Worm (Caenorhabditis elegans) whole organism, L3 larva: ENCODE results near the gene F42A10.6.
A peak's percentile ranks its signal among the peaks of the same experiment; 100 is the strongest.

Source experiments
- R02D3.7 ChIP-seq: fragments of 150-350 bp; optimal IDR thresholded peaks from 2 replicates; lab custom pipeline; 2014; ENCODE audit warnings: missing biosample characterization, missing genetic modification characterization
- ama-1 ChIP-seq: fragments of 150-350 bp; optimal IDR thresholded peaks from 2 replicates; lab custom pipeline; 2018
- ceh-16 ChIP-seq: sonication (generic microtip); optimal IDR thresholded peaks from 2 replicates; lab custom pipeline; 2017; ENCODE audit warnings: missing biosample characterization, missing genetic modification characterization
- ceh-9 ChIP-seq: sonication (generic microtip); optimal IDR thresholded peaks from 2 replicates; lab custom pipeline; 2018; ENCODE audit warnings: missing biosample characterization, missing genetic modification characterization
- egl-5 ChIP-seq: fragments of 150-350 bp; optimal IDR thresholded peaks from 2 replicates; lab custom pipeline; 2017; ENCODE audit warnings: missing biosample characterization, missing genetic modification reagents, missing genetic modification characterization, inconsistent platforms
- elt-1 ChIP-seq: fragments of 150-350 bp; optimal IDR thresholded peaks from 2 replicates; lab custom pipeline; 2014; ENCODE audit warnings: missing biosample characterization, missing genetic modification characterization
- elt-2 ChIP-seq: sonication (generic microtip); optimal IDR thresholded peaks from 2 replicates; lab custom pipeline; 2016; ENCODE audit warnings: missing genetic modification reagents, mild to moderate bottlenecking, missing genetic modification characterization, missing compliant biosample characterization
- eor-1 ChIP-seq, 2 experiments: fragments of 150-350 bp; optimal IDR thresholded peaks; 2 replicates each; lab custom pipeline; 2014 to 2018; ENCODE audit warnings: missing biosample characterization in 2 of 2, missing genetic modification characterization in 2 of 2
- fkh-10 ChIP-seq: sonication (generic microtip); optimal IDR thresholded peaks from 2 replicates; lab custom pipeline; 2017; ENCODE audit warnings: missing biosample characterization, missing genetic modification reagents, missing genetic modification characterization
- jun-1 ChIP-seq: fragments of 150-350 bp; optimal IDR thresholded peaks from 2 replicates; lab custom pipeline; 2014; ENCODE audit warnings: missing biosample characterization, missing genetic modification reagents, missing genetic modification characterization
- lin-15B ChIP-seq: fragments of 150-350 bp; optimal IDR thresholded peaks from 2 replicates; lab custom pipeline; 2014; ENCODE audit warnings: missing biosample characterization, missing genetic modification characterization
- lsy-12 ChIP-seq: sonication (generic microtip); optimal IDR thresholded peaks from 2 replicates; lab custom pipeline; 2016; ENCODE audit warnings: mild to moderate bottlenecking, missing genetic modification characterization, missing compliant biosample characterization
- mdl-1 ChIP-seq: fragments of 150-350 bp; optimal IDR thresholded peaks from 2 replicates; lab custom pipeline; 2014; ENCODE audit warnings: missing biosample characterization, missing genetic modification characterization
- nfya-1 ChIP-seq: sonication (generic microtip); optimal IDR thresholded peaks from 2 replicates; lab custom pipeline; 2017; ENCODE audit warnings: missing genetic modification characterization, mild to moderate bottlenecking, missing compliant biosample characterization, antibody characterized with exemption, moderate library complexity; ENCODE audit not compliant: insufficient read depth
- nhr-12 ChIP-seq: fragments of 150-350 bp; optimal IDR thresholded peaks from 2 replicates; lab custom pipeline; 2014; ENCODE audit warnings: missing biosample characterization, missing genetic modification characterization
- nhr-237 ChIP-seq: fragments of 150-350 bp; optimal IDR thresholded peaks from 2 replicates; lab custom pipeline; 2014; ENCODE audit warnings: missing biosample characterization, missing genetic modification characterization
- nhr-25 ChIP-seq: sonication (generic microtip); optimal IDR thresholded peaks from 2 replicates; lab custom pipeline; 2017; ENCODE audit warnings: missing biosample characterization, missing genetic modification characterization
- nhr-28 ChIP-seq: fragments of 150-350 bp; optimal IDR thresholded peaks from 2 replicates; lab custom pipeline; 2014; ENCODE audit warnings: missing biosample characterization, missing genetic modification characterization
- nhr-43 ChIP-seq: sonication (generic microtip); optimal IDR thresholded peaks from 2 replicates; lab custom pipeline; 2016; ENCODE audit warnings: mild to moderate bottlenecking, missing genetic modification characterization, missing compliant biosample characterization; ENCODE audit not compliant: poor library complexity, severe bottlenecking
- pha-4 ChIP-seq: fragments of 150-350 bp; optimal IDR thresholded peaks from 2 replicates; lab custom pipeline; 2014; ENCODE audit warnings: missing biosample characterization, missing genetic modification reagents, missing genetic modification characterization
- pqm-1 ChIP-seq: fragments of 150-350 bp; optimal IDR thresholded peaks from 2 replicates; lab custom pipeline; 2017; ENCODE audit warnings: missing biosample characterization, missing genetic modification characterization, inconsistent platforms
- skn-1 ChIP-seq: fragments of 150-350 bp; optimal IDR thresholded peaks from 2 replicates; lab custom pipeline; 2014; ENCODE audit warnings: missing biosample characterization, missing genetic modification characterization
- snpc-4 ChIP-seq: fragments of 150-350 bp; optimal IDR thresholded peaks from 2 replicates; lab custom pipeline; 2014; ENCODE audit warnings: missing biosample characterization, missing genetic modification characterization
- unc-39 ChIP-seq: sonication (generic microtip); optimal IDR thresholded peaks from 4 replicates; lab custom pipeline; 2017; ENCODE audit warnings: missing biosample characterization, missing genetic modification characterization
- unc-62 ChIP-seq: fragments of 150-350 bp; sonication (generic microtip); optimal IDR thresholded peaks from 4 replicates; lab custom pipeline; 2014; ENCODE audit warnings: missing biosample characterization, missing genetic modification reagents, missing genetic modification characterization
- ztf-4 ChIP-seq: fragments of 150-350 bp; optimal IDR thresholded peaks from 2 replicates; lab custom pipeline; 2014; ENCODE audit warnings: missing biosample characterization, missing genetic modification characterization

The F42A10.6 gene

ce11 chrIII:6198378-6199234, 21.9 kb upstream of the F42A10.6 start, which contains the start of the genes C23G10.7 and rpn-2 (continued):
- TF ChIP-seq unc-39 = no peak
- TF ChIP-seq ztf-4 (tag; lab: Kevin White, UChicago) = no peak

ce11 chrIII:6195718-6196117, 19.1 kb upstream of the F42A10.6 start:
- TF ChIP-seq elt-2 (tag; lab: Kevin White, UChicago) = no peak
- no peak for TF ChIP-seq unc-39
- no peak for TF ChIP-seq nhr-12
- TF ChIP-seq egl-5 = no peak
- TF ChIP-seq pha-4 (tag; lab: Kevin White, UChicago) = no peak

ce11 chrIII:6194480-6194879, 17.8 kb upstream of the F42A10.6 start, which contains the start of gene ugt-66:
Gene ugt-66, minus strand, starts transcription at chrIII:6194580.
- no peak for TF ChIP-seq nhr-25 (tag; lab: Kevin White, UChicago)
- TF ChIP-seq nhr-12 = no peak
- no peak for TF ChIP-seq ama-1
- no peak for TF ChIP-seq skn-1 (tag; lab: Kevin White, UChicago)
- TF ChIP-seq unc-39 = no peak
- TF ChIP-seq, all 47 proteins: peak for 0

- no peak for TF ChIP-seq elt-2 (tag; lab: Kevin White, UChicago)
Measured at ce11 chrIII:6190810-6191209, 14.1 kb upstream of the F42A10.6 start, which contains the start of gene C23G10.5. Gene C23G10.5, plus strand, starts transcription at chrIII:6191110.

ce11 chrIII:6183118-6183517, 6.5 kb upstream of the F42A10.6 start, which contains the start of gene nas-28:
Gene nas-28, minus strand, starts transcription at chrIII:6183218.
- no peak for TF ChIP-seq elt-1 (tag; lab: Kevin White, UChicago)
- TF ChIP-seq ceh-16 = no peak
- TF ChIP-seq R02D3.7 (tag; lab: Kevin White, UChicago) = no peak
- TF ChIP-seq, all 47 proteins: peak for 0

ce11 chrIII:6180294-6180693, 3.6 kb upstream of the F42A10.6 start:
- TF ChIP-seq lsy-12 (tag; lab: Kevin White, UChicago) = no peak
- no peak for TF ChIP-seq nhr-237
- TF ChIP-seq unc-39 = no peak
- TF ChIP-seq ama-1 = no peak
- TF ChIP-seq jun-1 (tag; lab: Kevin White, UChicago) = peak; percentile 51
- peak; percentile 66 for TF ChIP-seq skn-1 (tag; lab: Kevin White, UChicago)
- TF ChIP-seq pqm-1 (tag; lab: Kevin White, UChicago) = peak; percentile 87
- no peak for TF ChIP-seq nhr-28
- peak; percentile 55 for TF ChIP-seq pha-4 (tag; lab: Kevin White, UChicago)
- TF ChIP-seq nhr-43 (tag; lab: Kevin White, UChicago) = no peak
- no peak for TF ChIP-seq nhr-25 (tag; lab: Kevin White, UChicago)
- no peak for TF ChIP-seq snpc-4 (tag; lab: Kevin White, UChicago)
- no peak for TF ChIP-seq nfya-1 (tag; lab: Kevin White, UChicago)
- no peak for TF ChIP-seq fkh-10 (GFP tag; lab: Kevin White, UChicago)
- peak; percentile 96 for TF ChIP-seq elt-2 (tag; lab: Kevin White, UChicago)
- no peak for TF ChIP-seq unc-62 (GFP tag; lab: Kevin White, UChicago)

ce11 chrIII:6179062-6179461, 2.4 kb upstream of the F42A10.6 start:
- TF ChIP-seq pqm-1 (tag; lab: Kevin White, UChicago) (peak; percentile 95), elt-2 (tag; lab: Kevin White, UChicago) (peak; percentile 96), mdl-1 (tag; lab: Kevin White, UChicago) (peak; percentile 9), ceh-9 (no peak), pha-4 (tag; lab: Kevin White, UChicago) (peak; percentile 62), jun-1 (tag; lab: Kevin White, UChicago) (peak; percentile 69), skn-1 (tag; lab: Kevin White, UChicago) (no peak)
- TF ChIP-seq, all 47 proteins: peak for 5

ce11 chrIII:6178586-6178985, 1.9 kb upstream of the F42A10.6 start, which contains the start of gene F42A10.7:
Gene F42A10.7, minus strand, starts transcription at chrIII:6178686.
- TF ChIP-seq egl-5 (no peak), skn-1 (tag; lab: Kevin White, UChicago) (no peak), lin-15B (tag; lab: Kevin White, UChicago) (no peak), elt-2 (tag; lab: Kevin White, UChicago) (no peak), R02D3.7 (tag; lab: Kevin White, UChicago) (no peak), eor-1 (tag; optimal IDR thresholded peaks at IDR 0.05; lab: Kevin White, UChicago) (no peak), elt-1 (tag; lab: Kevin White, UChicago) (no peak)
